Worm (Caenorhabditis elegans) whole organism, late embryonic: ENCODE results near the gene R11H6.4.

ENCODE experiments used
- T23F11.4 ChIP-seq: fragments of 200-800 bp; sonication (Bioruptor generic); optimal IDR thresholded peaks from 2 replicates; lab custom pipeline; 2018; ENCODE audit warnings: mild to moderate bottlenecking, missing genetic modification characterization, missing compliant biosample characterization
- ceh-31 ChIP-seq: sonication (generic microtip); optimal IDR thresholded peaks from 2 replicates; lab custom pipeline; 2016; ENCODE audit warnings: missing genetic modification characterization, missing compliant biosample characterization
- ceh-48 ChIP-seq: sonication (generic microtip); optimal IDR thresholded peaks from 2 replicates; lab custom pipeline; 2016; ENCODE audit warnings: missing genetic modification characterization, inconsistent platforms, missing compliant biosample characterization
- dmd-4 ChIP-seq: sonication (generic microtip); optimal IDR thresholded peaks from 2 replicates; lab custom pipeline; 2016; ENCODE audit warnings: borderline replicate concordance, missing genetic modification characterization, missing compliant biosample characterization
- dve-1 ChIP-seq: sonication (generic microtip); optimal IDR thresholded peaks from 2 replicates; lab custom pipeline; 2017; ENCODE audit warnings: antibody characterized with exemption, mild to moderate bottlenecking, missing genetic modification characterization, missing compliant biosample characterization
- elt-2 ChIP-seq: sonication (generic microtip); optimal IDR thresholded peaks from 2 replicates; lab custom pipeline; 2016; ENCODE audit warnings: missing genetic modification reagents, missing genetic modification characterization, missing compliant biosample characterization
- ets-4 ChIP-seq: sonication (generic microtip); optimal IDR thresholded peaks from 2 replicates; lab custom pipeline; 2016; ENCODE audit warnings: missing genetic modification characterization, missing compliant biosample characterization
- fkh-10 ChIP-seq: fragments of 150-350 bp; optimal IDR thresholded peaks from 2 replicates; lab custom pipeline; 2014; ENCODE audit warnings: missing biosample characterization, missing genetic modification reagents, missing genetic modification characterization
- nhr-11 ChIP-seq: fragments of 150-350 bp; optimal IDR thresholded peaks from 2 replicates; lab custom pipeline; 2014; ENCODE audit warnings: missing biosample characterization, missing genetic modification characterization
- npax-4 ChIP-seq: sonication (generic microtip); optimal IDR thresholded peaks from 2 replicates; lab custom pipeline; 2016; ENCODE audit warnings: missing genetic modification characterization, missing compliant biosample characterization
- pha-4 ChIP-seq: fragments of 150-350 bp; optimal IDR thresholded peaks from 2 replicates; lab custom pipeline; 2018; ENCODE audit warnings: missing biosample characterization, missing genetic modification reagents, missing genetic modification characterization
- pqm-1 ChIP-seq: sonication (generic microtip); optimal IDR thresholded peaks from 2 replicates; lab custom pipeline; 2016; ENCODE audit warnings: missing genetic modification characterization, missing compliant biosample characterization
- ref-2 ChIP-seq: sonication (generic microtip); optimal IDR thresholded peaks from 2 replicates; lab custom pipeline; 2016; ENCODE audit warnings: missing genetic modification characterization, missing compliant biosample characterization
- tbx-2 ChIP-seq: sonication (generic microtip); optimal IDR thresholded peaks from 2 replicates; lab custom pipeline; 2016; ENCODE audit warnings: missing genetic modification characterization, missing compliant biosample characterization

- no peak for TF ChIP-seq ceh-48 (tag; lab: Kevin White, UChicago)
- no peak for TF ChIP-seq nhr-11 (tag; lab: Kevin White, UChicago)
- TF ChIP-seq elt-2, result no peak
- no peak for TF ChIP-seq pqm-1 (tag; lab: Kevin White, UChicago)
- no peak for TF ChIP-seq ets-4 (tag; lab: Kevin White, UChicago)
- TF ChIP-seq ceh-31 (tag; lab: Kevin White, UChicago), result no peak
- no peak for TF ChIP-seq ref-2 (tag; lab: Kevin White, UChicago)
- TF ChIP-seq pha-4 (tag; lab: Kevin White, UChicago), result no peak
- no peak for TF ChIP-seq tbx-2 (tag; lab: Kevin White, UChicago)
- no peak for TF ChIP-seq npax-4 (tag; lab: Kevin White, UChicago)
- TF ChIP-seq dve-1 (tag; lab: Kevin White, UChicago), result no peak
- no peak for TF ChIP-seq fkh-10 (GFP tag; lab: Kevin White, UChicago)
- TF ChIP-seq dmd-4 (tag; lab: Kevin White, UChicago), result no peak
- TF ChIP-seq T23F11.4 (GFP tag; lab: Kevin White, UChicago), result no peak
Measured at ce11 chrV:14615671-14616070, 5.9 kb downstream of the R11H6.4 start.
